Worm (Caenorhabditis elegans): ENCODE measurements around the gene cgt-3.

DNA sequence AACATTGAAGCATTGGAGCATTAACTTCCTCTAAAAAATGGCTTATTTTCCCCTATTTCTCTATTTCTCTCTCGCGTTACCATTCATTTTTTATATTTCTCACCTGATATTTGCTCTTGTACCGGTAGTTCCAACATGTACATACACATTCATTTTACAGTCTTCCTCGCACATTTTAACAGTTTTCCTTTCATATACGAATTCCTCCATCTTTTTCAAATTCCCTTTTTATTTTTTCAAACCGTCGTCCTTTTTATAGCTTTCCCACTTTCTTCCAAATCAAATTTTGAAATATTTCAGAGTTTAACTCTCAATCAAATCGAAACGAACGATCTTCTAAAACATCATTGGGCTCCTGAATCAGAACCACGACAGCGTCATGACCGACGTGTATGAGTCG lies 26.9 kb upstream of the cgt-3 start, which contains the start of gene rfip-1:
- TF ChIP-seq dao-5 (tag; optimal IDR thresholded peaks at IDR 0.05): no peak
- no peak for TF ChIP-seq W03F9.2 (tag; optimal IDR thresholded peaks at IDR 0.05)
- no peak for TF ChIP-seq him-1 (tag; optimal IDR thresholded peaks at IDR 0.05)
